Fruit fly (Drosophila melanogaster): Measurements from ENCODE around the gene unc-13-4A.

DNA sequence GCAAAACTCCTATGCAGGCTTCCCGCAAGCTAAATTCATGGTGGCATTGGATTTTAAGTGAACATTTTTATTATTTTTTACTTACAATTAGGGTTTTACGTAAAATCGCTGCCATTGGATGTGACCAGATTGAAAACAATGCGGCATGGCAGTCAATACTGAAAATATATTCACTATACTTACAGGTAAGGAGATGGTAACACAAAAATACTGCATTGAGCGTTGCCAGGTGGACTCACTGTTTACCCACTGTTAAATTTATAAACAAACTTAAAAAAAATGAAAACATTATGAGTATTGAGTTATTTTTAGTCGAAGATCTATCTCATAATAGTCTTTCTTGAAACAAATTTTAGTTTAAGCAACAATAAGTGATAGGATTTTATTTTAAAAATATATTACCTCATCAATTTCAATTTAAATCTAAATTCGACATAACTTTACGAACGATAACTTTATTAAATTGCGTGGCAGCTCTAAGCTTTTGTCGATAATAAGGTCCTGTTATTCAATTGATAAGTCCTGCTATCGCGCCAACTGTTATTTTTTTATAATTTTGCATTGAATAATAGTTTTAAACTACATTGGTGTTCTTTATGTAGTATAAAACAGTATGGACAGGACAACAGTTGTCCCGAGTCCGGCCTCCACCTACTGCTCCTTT lies 68.8 kb downstream of the unc-13-4A start, which contains the start of the genes mRpL50 and mei-P22:
- no peak for TF ChIP-seq CG12605 (GFP tag; IDR thresholded peaks at IDR 0.05)
- no peak for TF ChIP-seq EcR (GFP tag; optimal IDR thresholded peaks at IDR 0.05)
- TF ChIP-seq CG34367 (tag; optimal IDR thresholded peaks at IDR 0.05): no peak
- TF ChIP-seq D1 (tag; optimal IDR thresholded peaks at IDR 0.05): no peak

Data from whole organism, pupa.